Worm (Caenorhabditis elegans) whole organism, mixed stage, embryonic: ENCODE results near the gene tbx-38.

Experiments used
- M03D4.4 ChIP-seq: sonication (generic microtip); optimal IDR thresholded peaks from 2 replicates; lab custom pipeline; 2017; ENCODE audit warnings: mild to moderate bottlenecking, missing genetic modification characterization, missing compliant biosample characterization
- bed-3 ChIP-seq: fragments of 200-800 bp; sonication (Bioruptor generic); optimal IDR thresholded peaks from 3 replicates; lab custom pipeline; 2018; ENCODE audit warnings: mild to moderate bottlenecking, missing genetic modification characterization, moderate library complexity, missing compliant biosample characterization
- blmp-1 ChIP-seq: fragments of 150-350 bp; optimal IDR thresholded peaks from 2 replicates; lab custom pipeline; 2014; ENCODE audit warnings: missing biosample characterization, missing genetic modification characterization
- ceh-39 ChIP-seq: fragments of 150-350 bp; optimal IDR thresholded peaks from 2 replicates; lab custom pipeline; 2014; ENCODE audit warnings: missing biosample characterization, missing genetic modification characterization
- ceh-43 ChIP-seq: fragments of 200-800 bp; sonication (Bioruptor generic); optimal IDR thresholded peaks from 2 replicates; lab custom pipeline; 2018; ENCODE audit warnings: mild to moderate bottlenecking, missing genetic modification characterization, moderate library complexity, missing compliant biosample characterization
- ceh-83 ChIP-seq: fragments of 200-800 bp; sonication (Bioruptor generic); optimal IDR thresholded peaks from 2 replicates; lab custom pipeline; 2018; ENCODE audit warnings: mild to moderate bottlenecking, missing genetic modification characterization, missing compliant biosample characterization
- ces-1 ChIP-seq: fragments of 150-350 bp; optimal IDR thresholded peaks from 2 replicates; lab custom pipeline; 2014; ENCODE audit warnings: missing biosample characterization, missing genetic modification reagents, missing genetic modification characterization
- cnd-1 ChIP-seq: fragments of 200-800 bp; sonication (Bioruptor generic); optimal IDR thresholded peaks from 2 replicates; lab custom pipeline; 2018; ENCODE audit warnings: mild to moderate bottlenecking, missing genetic modification characterization, missing compliant biosample characterization
- elt-1 ChIP-seq: sonication (generic microtip); optimal IDR thresholded peaks from 2 replicates; lab custom pipeline; 2017; ENCODE audit warnings: missing genetic modification characterization, mild to moderate bottlenecking, missing compliant biosample characterization, antibody characterized with exemption, moderate library complexity, borderline replicate concordance; ENCODE audit not compliant: insufficient read depth
- ham-2 ChIP-seq: fragments of 200-800 bp; sonication (Bioruptor generic); optimal IDR thresholded peaks from 2 replicates; lab custom pipeline; 2018; ENCODE audit warnings: mild to moderate bottlenecking, missing genetic modification characterization, missing compliant biosample characterization
- hlh-1 ChIP-seq: fragments of 150-350 bp; optimal IDR thresholded peaks from 2 replicates; lab custom pipeline; 2014; ENCODE audit warnings: missing biosample characterization, missing genetic modification reagents, missing genetic modification characterization
- lin-13 ChIP-seq: fragments of 150-350 bp; optimal IDR thresholded peaks from 2 replicates; lab custom pipeline; 2014; ENCODE audit warnings: missing biosample characterization, missing genetic modification characterization
- lin-32 ChIP-seq: fragments of 200-800 bp; sonication (Bioruptor generic); optimal IDR thresholded peaks from 2 replicates; lab custom pipeline; 2018; ENCODE audit warnings: mild to moderate bottlenecking, missing genetic modification characterization, missing compliant biosample characterization
- lsy-2 ChIP-seq: fragments of 150-350 bp; optimal IDR thresholded peaks from 2 replicates; lab custom pipeline; 2014; ENCODE audit warnings: missing biosample characterization, missing genetic modification characterization
- mab-5 ChIP-seq: fragments of 150-350 bp; optimal IDR thresholded peaks from 2 replicates; lab custom pipeline; 2014; ENCODE audit warnings: missing biosample characterization, missing genetic modification characterization
- mep-1 ChIP-seq: fragments of 150-350 bp; optimal IDR thresholded peaks from 2 replicates; lab custom pipeline; 2017; ENCODE audit warnings: missing biosample characterization, missing genetic modification reagents, missing genetic modification characterization, inconsistent platforms
- mls-2 ChIP-seq: sonication (generic microtip); optimal IDR thresholded peaks from 2 replicates; lab custom pipeline; 2016; ENCODE audit warnings: mild to moderate bottlenecking, missing genetic modification characterization, moderate library complexity, missing compliant biosample characterization
- nhr-12 ChIP-seq: fragments of 150-350 bp; optimal IDR thresholded peaks from 2 replicates; lab custom pipeline; 2014; ENCODE audit warnings: missing biosample characterization, missing genetic modification characterization
- nhr-2 ChIP-seq: fragments of 150-350 bp; optimal IDR thresholded peaks from 2 replicates; lab custom pipeline; 2014; ENCODE audit warnings: missing biosample characterization, missing genetic modification characterization
- nhr-237 ChIP-seq: fragments of 150-350 bp; optimal IDR thresholded peaks from 2 replicates; lab custom pipeline; 2014; ENCODE audit warnings: missing biosample characterization, missing genetic modification characterization
- nhr-28 ChIP-seq: fragments of 150-350 bp; optimal IDR thresholded peaks from 2 replicates; lab custom pipeline; 2014; ENCODE audit warnings: missing biosample characterization, missing genetic modification characterization
- nhr-76 ChIP-seq: sonication (generic microtip); optimal IDR thresholded peaks from 2 replicates; lab custom pipeline; 2017; ENCODE audit warnings: missing biosample characterization, missing genetic modification characterization
- pha-4 ChIP-seq: fragments of 150-350 bp; optimal IDR thresholded peaks from 2 replicates; lab custom pipeline; 2018; ENCODE audit warnings: missing biosample characterization, missing genetic modification reagents, missing genetic modification characterization
- sem-2 ChIP-seq: fragments of 200-800 bp; sonication (Bioruptor generic); optimal IDR thresholded peaks from 2 replicates; lab custom pipeline; 2018; ENCODE audit warnings: mild to moderate bottlenecking, missing genetic modification characterization, missing compliant biosample characterization
- snpc-4 ChIP-seq: fragments of 150-350 bp; optimal IDR thresholded peaks from 2 replicates; lab custom pipeline; 2014; ENCODE audit warnings: missing biosample characterization, missing genetic modification characterization
- sptf-1 ChIP-seq: sonication (generic microtip); optimal IDR thresholded peaks from 2 replicates; lab custom pipeline; 2017; ENCODE audit warnings: mild to moderate bottlenecking, missing genetic modification characterization, moderate library complexity, missing compliant biosample characterization
- unc-120 ChIP-seq: sonication (generic microtip); optimal IDR thresholded peaks from 2 replicates; lab custom pipeline; 2017; ENCODE audit warnings: missing genetic modification characterization, missing compliant biosample characterization; ENCODE audit not compliant: poor library complexity, severe bottlenecking
- unc-39 ChIP-seq: fragments of 150-350 bp; optimal IDR thresholded peaks from 2 replicates; lab custom pipeline; 2014; ENCODE audit warnings: missing biosample characterization, missing genetic modification characterization
- unc-62 ChIP-seq: fragments of 150-350 bp; optimal IDR thresholded peaks from 2 replicates; lab custom pipeline; 2014; ENCODE audit warnings: missing biosample characterization, missing genetic modification reagents, missing genetic modification characterization
- zip-8 ChIP-seq: fragments of 150-350 bp; optimal IDR thresholded peaks from 2 replicates; lab custom pipeline; 2014; ENCODE audit warnings: missing biosample characterization, missing genetic modification characterization

The tbx-38 gene

ce11 chrIII:11826118-11826517 is 40.3 kb upstream of the tbx-38 start, which contains the start of gene rsp-8:
Gene rsp-8, plus strand, starts transcription at chrIII:11826418.
- TF ChIP-seq nhr-2 (tag; lab: Kevin White, UChicago): no peak
- TF ChIP-seq snpc-4 (tag; lab: Kevin White, UChicago): no peak
- no peak for TF ChIP-seq nhr-76
- TF ChIP-seq hlh-1 (tag; lab: Kevin White, UChicago): no peak
- no peak for TF ChIP-seq nhr-28 (tag; lab: Kevin White, UChicago)
- no peak for TF ChIP-seq lin-32
- TF ChIP-seq cnd-1 (tag; lab: Kevin White, UChicago): no peak
- TF ChIP-seq M03D4.4 (tag; lab: Kevin White, UChicago): no peak
- no peak for TF ChIP-seq nhr-237 (tag; lab: Kevin White, UChicago)
- no peak for TF ChIP-seq mep-1 (tag; lab: Kevin White, UChicago)
- no peak for TF ChIP-seq sem-2 (GFP tag; lab: Kevin White, UChicago)
- no peak for TF ChIP-seq ces-1 (GFP tag; lab: Kevin White, UChicago)
- no peak for TF ChIP-seq bed-3 (GFP tag; lab: Kevin White, UChicago)

ce11 chrIII:11825654-11826053 is 39.8 kb upstream of the tbx-38 start:
- TF ChIP-seq ces-1 (GFP tag; lab: Kevin White, UChicago) (peak; percentile 50), mls-2 (tag; lab: Kevin White, UChicago) (peak; percentile 42), pha-4 (tag; lab: Kevin White, UChicago) (peak; percentile 66), blmp-1 (tag; lab: Kevin White, UChicago) (no peak), unc-39 (tag; lab: Kevin White, UChicago) (no peak), ceh-83 (no peak), sem-2 (GFP tag; lab: Kevin White, UChicago) (no peak), mab-5 (tag; lab: Kevin White, UChicago) (peak; percentile 14), ceh-39 (tag; lab: Kevin White, UChicago) (peak; percentile 89), unc-120 (tag; lab: Kevin White, UChicago) (no peak), cnd-1 (tag; lab: Kevin White, UChicago) (peak; percentile 10), mep-1 (tag; lab: Kevin White, UChicago) (peak; percentile 71), hlh-1 (tag; lab: Kevin White, UChicago) (peak; percentile 65), sptf-1 (tag; lab: Kevin White, UChicago) (no peak), lin-13 (tag; lab: Kevin White, UChicago) (peak; percentile 80), ceh-43 (GFP tag; lab: Kevin White, UChicago) (peak; percentile 39), lsy-2 (tag; lab: Kevin White, UChicago) (peak; percentile 77)

- no peak for TF ChIP-seq sem-2 (GFP tag; lab: Kevin White, UChicago)
- no peak for TF ChIP-seq unc-39 (tag; lab: Kevin White, UChicago)
- no peak for TF ChIP-seq lin-13 (tag; lab: Kevin White, UChicago)
- no peak for TF ChIP-seq mls-2 (tag; lab: Kevin White, UChicago)
- TF ChIP-seq ceh-39 (tag; lab: Kevin White, UChicago): no peak
- TF ChIP-seq ceh-43 (GFP tag; lab: Kevin White, UChicago): no peak
Observed at ce11 chrIII:11824580-11824979, 38.7 kb upstream of the tbx-38 start.

ce11 chrIII:11824088-11824487 is 38.2 kb upstream of the tbx-38 start:
- no peak for TF ChIP-seq elt-1
- TF ChIP-seq unc-120 (tag; lab: Kevin White, UChicago): no peak
- no peak for TF ChIP-seq snpc-4 (tag; lab: Kevin White, UChicago)
- TF ChIP-seq pha-4 (tag; lab: Kevin White, UChicago): no peak
- TF ChIP-seq cnd-1 (tag; lab: Kevin White, UChicago): no peak
- no peak for TF ChIP-seq mab-5 (tag; lab: Kevin White, UChicago)
- no peak for TF ChIP-seq ceh-39 (tag; lab: Kevin White, UChicago)
- no peak for TF ChIP-seq ceh-43 (GFP tag; lab: Kevin White, UChicago)
- no peak for TF ChIP-seq zip-8 (tag; lab: Kevin White, UChicago)
- TF ChIP-seq ceh-83: no peak
- no peak for TF ChIP-seq sem-2 (GFP tag; lab: Kevin White, UChicago)
- TF ChIP-seq ham-2: no peak
- no peak for TF ChIP-seq mep-1 (tag; lab: Kevin White, UChicago)
- TF ChIP-seq hlh-1 (tag; lab: Kevin White, UChicago): no peak
- TF ChIP-seq nhr-12: no peak
- no peak for TF ChIP-seq lin-32

- TF ChIP-seq hlh-1 (tag; lab: Kevin White, UChicago): peak; percentile 94
- TF ChIP-seq unc-62 (GFP tag; lab: Kevin White, UChicago): peak; percentile 11
- TF ChIP-seq nhr-237 (tag; lab: Kevin White, UChicago): peak; percentile 46
- peak; percentile 78 for TF ChIP-seq pha-4 (tag; lab: Kevin White, UChicago)
- TF ChIP-seq sem-2 (GFP tag; lab: Kevin White, UChicago): no peak
- peak; percentile 95 for TF ChIP-seq lsy-2 (tag; lab: Kevin White, UChicago)
- peak; percentile 21 for TF ChIP-seq sptf-1 (tag; lab: Kevin White, UChicago)
- no peak for TF ChIP-seq elt-1
- TF ChIP-seq lin-13 (tag; lab: Kevin White, UChicago): peak; percentile 74
- TF ChIP-seq ceh-43 (GFP tag; lab: Kevin White, UChicago): peak; percentile 8
- TF ChIP-seq unc-120 (tag; lab: Kevin White, UChicago): peak; percentile 63
- TF ChIP-seq bed-3 (GFP tag; lab: Kevin White, UChicago): no peak
- TF ChIP-seq ces-1 (GFP tag; lab: Kevin White, UChicago): peak; percentile 13
- TF ChIP-seq ceh-39 (tag; lab: Kevin White, UChicago): peak; percentile 1
- TF ChIP-seq M03D4.4 (tag; lab: Kevin White, UChicago): peak; percentile 10
- peak; percentile 74 for TF ChIP-seq mep-1 (tag; lab: Kevin White, UChicago)
- peak; percentile 7 for TF ChIP-seq mls-2 (tag; lab: Kevin White, UChicago)
- no peak for TF ChIP-seq ceh-83
- TF ChIP-seq mab-5 (tag; lab: Kevin White, UChicago): no peak
Observed at ce11 chrIII:11823260-11823659, 37.4 kb upstream of the tbx-38 start, which contains the start of gene C18D11.3. Gene C18D11.3, plus strand, starts transcription at chrIII:11823448.
